Fruit fly (Drosophila melanogaster) whole organism, adult: ENCODE measurements around the gene CG3588.

Source experiments
- CG11617 ChIP-seq: fragments of 200-800 bp; sonication (Bioruptor generic); optimal IDR thresholded peaks from 2 replicates; lab custom pipeline; 2017; ENCODE audit warnings: mild to moderate bottlenecking, missing biosample characterization, missing genetic modification reagents, missing genetic modification characterization
- CG12768 ChIP-seq: fragments of 200-800 bp; sonication (Bioruptor generic); optimal IDR thresholded peaks from 2 replicates; lab custom pipeline; 2017; ENCODE audit warnings: missing biosample characterization, missing genetic modification characterization, mild to moderate bottlenecking, moderate library complexity, missing genetic modification reagents
- CG14711 ChIP-seq: fragments of 200-800 bp; sonication (Bioruptor generic); optimal IDR thresholded peaks from 2 replicates; lab custom pipeline; 2018; ENCODE audit warnings: missing biosample characterization, mild to moderate bottlenecking, missing genetic modification characterization, moderate library complexity
- CG1620 ChIP-seq: fragments of 200-800 bp; sonication (Bioruptor generic); optimal IDR thresholded peaks from 2 replicates; lab custom pipeline; 2016; ENCODE audit warnings: missing biosample characterization, missing genetic modification characterization
- CG33017 ChIP-seq: fragments of 200-800 bp; sonication (Bioruptor generic); optimal IDR thresholded peaks from 2 replicates; lab custom pipeline; 2018; ENCODE audit warnings: missing biosample characterization, mild to moderate bottlenecking, missing genetic modification characterization, moderate library complexity
- CG5204 ChIP-seq: fragments of 200-800 bp; sonication (Bioruptor generic); optimal IDR thresholded peaks from 2 replicates; lab custom pipeline; 2016; ENCODE audit warnings: missing biosample characterization, missing genetic modification characterization
- CG7045 ChIP-seq: fragments of 200-800 bp; sonication (Bioruptor generic); optimal IDR thresholded peaks from 2 replicates; lab custom pipeline; 2017; ENCODE audit warnings: missing biosample characterization, mild to moderate bottlenecking, missing genetic modification characterization
- CG7101 ChIP-seq: fragments of 200-800 bp; sonication (Bioruptor generic); optimal IDR thresholded peaks from 2 replicates; lab custom pipeline; 2018; ENCODE audit warnings: missing biosample characterization, mild to moderate bottlenecking, missing genetic modification characterization, moderate library complexity
- Clk ChIP-seq: fragments of 200-800 bp; sonication (Bioruptor generic); optimal IDR thresholded peaks from 2 replicates; lab custom pipeline; 2017; ENCODE audit warnings: missing biosample characterization, missing genetic modification characterization
- Crg-1 ChIP-seq: fragments of 200-800 bp; sonication (Bioruptor generic); optimal IDR thresholded peaks from 2 replicates; lab custom pipeline; 2016; ENCODE audit warnings: missing biosample characterization, missing genetic modification characterization
- Hr96 ChIP-seq: fragments of 200-800 bp; sonication (Bioruptor generic); optimal IDR thresholded peaks from 2 replicates; lab custom pipeline; 2016; ENCODE audit warnings: missing biosample characterization, missing genetic modification characterization
- Mnt ChIP-seq: fragments of 200-800 bp; sonication (Bioruptor generic); optimal IDR thresholded peaks from 2 replicates; lab custom pipeline; 2016; ENCODE audit warnings: missing biosample characterization, mild to moderate bottlenecking, missing genetic modification characterization
- bab1 ChIP-seq: fragments of 200-800 bp; sonication (Bioruptor generic); optimal IDR thresholded peaks from 3 replicates; lab custom pipeline; 2019; ENCODE audit warnings: missing biosample characterization, mild to moderate bottlenecking, missing genetic modification characterization, moderate library complexity
- cic ChIP-seq: fragments of 200-800 bp; sonication (Bioruptor generic); optimal IDR thresholded peaks from 2 replicates; lab custom pipeline; 2017; ENCODE audit warnings: missing biosample characterization, mild to moderate bottlenecking, missing genetic modification characterization, moderate library complexity
- cnc ChIP-seq, 2 experiments: fragments of >200 bp; optimal IDR thresholded peaks; 2 replicates each; lab custom pipeline; 2017
- kay ChIP-seq: fragments of 200-800 bp; sonication (Bioruptor generic); peaks from one replicate; lab custom pipeline; 2016; ENCODE audit warnings: missing biosample characterization, missing genetic modification characterization, borderline replicate concordance
- ovo ChIP-seq: fragments of 200-800 bp; sonication (Bioruptor generic); optimal IDR thresholded peaks from 2 replicates; lab custom pipeline; 2016; ENCODE audit warnings: missing biosample characterization, missing genetic modification characterization
- pad ChIP-seq: fragments of 200-800 bp; sonication (Bioruptor generic); optimal IDR thresholded peaks from 3 replicates; lab custom pipeline; 2017; ENCODE audit warnings: missing biosample characterization, missing genetic modification characterization, mild to moderate bottlenecking, moderate library complexity, missing genetic modification reagents
- tj ChIP-seq: fragments of 200-800 bp; sonication (Bioruptor generic); optimal IDR thresholded peaks from 3 replicates; lab custom pipeline; 2017; ENCODE audit warnings: missing biosample characterization, mild to moderate bottlenecking, missing genetic modification characterization, moderate library complexity
- toe ChIP-seq: fragments of 200-800 bp; sonication (Bioruptor generic); optimal IDR thresholded peaks from 2 replicates; lab custom pipeline; 2016; ENCODE audit warnings: missing biosample characterization, missing genetic modification characterization

CG3588 gene

DNA sequence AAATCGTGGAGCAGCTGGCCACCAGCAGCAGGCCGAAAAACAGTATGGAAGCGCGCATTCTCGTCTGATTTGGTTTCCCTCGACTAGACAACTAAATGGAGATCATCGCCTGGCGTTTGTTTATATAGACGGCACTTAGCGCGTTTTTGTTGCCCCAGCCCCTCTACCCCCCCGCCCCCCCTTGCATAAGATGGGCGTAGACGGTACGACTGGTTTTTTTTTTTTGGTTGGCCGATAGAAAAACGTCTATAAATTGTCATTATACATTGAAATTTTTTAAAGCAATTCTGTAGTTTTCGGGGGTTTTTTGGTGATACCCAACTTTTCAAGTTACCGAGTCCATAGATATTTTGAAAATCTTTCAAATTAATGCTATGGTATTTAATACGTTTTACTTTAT is 33.8 kb upstream of the CG3588 start, which contains the start of gene CG14419:
TSS of gene CG14419 (minus strand) at position 101 of the 400 bp plus-strand sequence.
- no peak for TF ChIP-seq CG14711 (tag; lab: Kevin White, UChicago)
- no peak for TF ChIP-seq kay
- TF ChIP-seq CG5204 (GFP tag; lab: Kevin White, UChicago) = no peak
- no peak for TF ChIP-seq CG1620 (GFP tag; lab: Kevin White, UChicago)
- TF ChIP-seq Mnt = no peak
- TF ChIP-seq Clk (GFP tag; lab: Kevin White, UChicago) = no peak
- no peak for TF ChIP-seq ovo (GFP tag; lab: Kevin White, UChicago)
- no peak for TF ChIP-seq CG33017 (tag; lab: Kevin White, UChicago)
- TF ChIP-seq Crg-1 (GFP tag; lab: Kevin White, UChicago) = no peak
- no peak for TF ChIP-seq pad
- no peak for TF ChIP-seq CG12768 (GFP tag; lab: Kevin White, UChicago)
- TF ChIP-seq Hr96 (GFP tag; lab: Kevin White, UChicago) = no peak
- no peak for TF ChIP-seq cic (GFP tag; lab: Kevin White, UChicago)
- TF ChIP-seq CG7045 = no peak

DNA sequence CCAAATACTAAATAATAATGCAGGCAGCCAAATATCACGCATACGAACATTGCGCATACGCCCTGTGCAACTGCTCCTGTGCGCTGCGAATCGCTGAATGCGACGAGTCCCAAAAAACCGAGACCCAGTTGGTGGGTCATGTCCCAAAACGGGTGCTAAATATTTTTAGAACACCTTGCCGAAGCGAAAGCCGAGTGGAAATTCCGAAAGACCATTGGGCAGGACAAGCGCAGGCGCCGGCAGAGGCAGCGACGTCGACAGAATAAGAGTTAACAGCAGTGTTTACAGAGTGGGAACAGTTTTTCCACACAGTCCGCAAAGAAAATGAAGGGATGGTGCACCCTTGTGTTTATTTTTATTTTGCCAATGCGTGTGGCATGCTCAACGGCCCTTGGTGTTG is 31.4 kb upstream of the CG3588 start:
- no peak for TF ChIP-seq cic (GFP tag; lab: Kevin White, UChicago)
- TF ChIP-seq CG33017 (tag; lab: Kevin White, UChicago) = no peak
- TF ChIP-seq CG7101 (tag; lab: Kevin White, UChicago) = no peak
- no peak for TF ChIP-seq Clk (GFP tag; lab: Kevin White, UChicago)
- no peak for TF ChIP-seq Hr96 (GFP tag; lab: Kevin White, UChicago)
- TF ChIP-seq bab1 (GFP tag; lab: Kevin White, UChicago) = no peak
- no peak for TF ChIP-seq CG14711 (tag; lab: Kevin White, UChicago)

DNA sequence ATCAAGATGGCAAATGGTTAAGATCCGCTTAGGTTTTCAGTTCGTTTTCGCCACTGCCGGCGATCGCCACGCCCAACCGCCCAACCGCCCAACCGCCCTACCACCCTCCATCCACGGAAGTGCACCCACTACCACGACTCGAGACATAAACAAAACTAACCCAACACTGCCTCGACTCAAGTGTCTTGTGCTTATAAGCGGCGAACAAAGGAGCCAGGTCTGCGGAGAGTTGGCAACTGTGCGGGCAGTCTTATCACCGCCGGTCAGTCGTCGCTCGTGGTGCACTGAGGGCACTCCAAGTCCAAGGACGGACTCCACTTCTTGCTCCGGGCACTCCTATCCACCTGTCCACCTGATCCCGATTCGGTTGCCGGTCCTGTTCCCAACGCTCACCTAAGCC is 29.1 kb upstream of the CG3588 start, which contains the start of gene CG3526:
TSS of gene CG3526 (plus strand) at position 301 of the 400 bp plus-strand sequence.
- TF ChIP-seq kay = no peak
- no peak for TF ChIP-seq tj (GFP tag; lab: Kevin White, UChicago)
- TF ChIP-seq CG7101 (tag; lab: Kevin White, UChicago) = no peak
- no peak for TF ChIP-seq Mnt
- TF ChIP-seq ovo (GFP tag; lab: Kevin White, UChicago) = no peak
- no peak for TF ChIP-seq cic (GFP tag; lab: Kevin White, UChicago)
- no peak for TF ChIP-seq cnc (optimal IDR thresholded peaks at IDR 0.05; lab: Kevin White, UChicago)
- TF ChIP-seq bab1 (GFP tag; lab: Kevin White, UChicago) = no peak

DNA sequence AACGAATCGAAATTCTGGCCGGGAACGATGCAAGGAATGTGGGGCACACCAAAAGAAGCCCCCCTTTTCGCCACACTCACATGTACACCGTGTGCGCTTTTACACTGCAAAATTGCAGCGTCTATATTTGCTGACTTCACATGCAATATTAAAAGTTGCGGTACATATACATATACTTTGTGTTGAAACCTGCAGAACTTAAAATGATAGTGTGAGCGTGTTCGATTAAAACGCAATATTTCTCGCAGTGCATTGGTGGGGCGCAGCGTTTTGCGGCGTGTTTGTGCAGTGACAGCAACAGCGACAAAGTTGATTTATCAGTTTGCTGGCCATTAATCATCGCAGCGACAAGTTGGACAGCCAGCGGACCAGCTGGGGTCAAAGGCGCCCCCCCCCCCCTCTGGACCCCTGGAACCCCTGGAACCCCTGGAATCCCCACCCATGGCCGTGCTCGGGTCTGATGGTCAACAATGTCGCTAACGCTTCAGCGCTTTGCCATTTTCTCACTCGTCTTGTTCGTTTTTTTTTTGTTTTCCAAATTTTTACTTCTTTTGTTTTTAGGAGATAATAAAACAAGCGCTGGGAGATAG is 12.4 kb upstream of the CG3588 start:
- TF ChIP-seq Hr96 (GFP tag; lab: Kevin White, UChicago) (no peak), CG7101 (tag; lab: Kevin White, UChicago) (no peak), kay (no peak), CG12768 (GFP tag; lab: Kevin White, UChicago) (no peak), CG7045 (no peak), pad (no peak), bab1 (GFP tag; lab: Kevin White, UChicago) (no peak), CG33017 (tag; lab: Kevin White, UChicago) (no peak), tj (GFP tag; lab: Kevin White, UChicago) (no peak)

DNA sequence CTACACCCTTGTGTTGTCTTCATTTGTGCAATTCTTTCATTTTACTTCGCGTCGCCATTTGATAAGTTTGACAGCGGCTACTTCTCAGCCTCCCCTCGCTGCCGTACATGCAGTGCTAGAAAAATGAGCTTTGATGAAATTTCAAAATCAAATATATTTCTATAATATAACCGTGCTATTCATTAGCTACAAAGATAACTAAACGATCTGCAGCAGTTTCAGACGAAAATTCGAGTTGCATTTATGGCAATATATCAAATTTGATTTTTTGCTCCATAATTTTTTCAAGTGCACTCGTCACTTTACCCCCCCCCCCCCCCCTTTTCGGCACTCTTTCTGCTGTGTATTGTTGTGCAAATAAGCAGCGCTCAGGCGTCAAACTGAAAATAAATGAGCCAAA is 7.0 kb upstream of the CG3588 start:
- no peak for TF ChIP-seq tj (GFP tag; lab: Kevin White, UChicago)
- no peak for TF ChIP-seq Hr96 (GFP tag; lab: Kevin White, UChicago)
- TF ChIP-seq CG12768 (GFP tag; lab: Kevin White, UChicago) = no peak
- no peak for TF ChIP-seq Mnt
- no peak for TF ChIP-seq toe (GFP tag; lab: Kevin White, UChicago)
- TF ChIP-seq CG33017 (tag; lab: Kevin White, UChicago) = no peak
- TF ChIP-seq cic (GFP tag; lab: Kevin White, UChicago) = no peak

DNA sequence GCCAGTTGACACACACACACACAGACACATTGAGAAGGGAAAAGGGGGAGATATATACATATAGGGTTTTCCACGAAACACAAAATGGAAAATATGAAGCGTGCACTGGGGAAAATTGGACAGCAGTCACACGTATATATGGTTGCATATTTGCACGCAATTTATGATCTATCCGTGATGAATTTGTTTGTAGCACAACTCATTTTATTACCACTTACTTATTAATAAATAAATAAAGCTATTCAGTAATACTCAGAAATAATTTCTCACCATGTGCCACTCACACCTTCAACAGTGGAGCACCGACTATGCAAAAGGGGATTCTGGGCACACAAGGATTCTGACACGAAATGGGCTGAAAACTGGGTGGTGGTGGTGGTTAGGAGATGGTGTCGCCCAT is 5.5 kb upstream of the CG3588 start:
- TF ChIP-seq ovo (GFP tag; lab: Kevin White, UChicago) (no peak), pad (no peak), CG7101 (tag; lab: Kevin White, UChicago) (no peak), tj (GFP tag; lab: Kevin White, UChicago) (no peak), CG5204 (GFP tag; lab: Kevin White, UChicago) (no peak), CG33017 (tag; lab: Kevin White, UChicago) (no peak), CG11617 (GFP tag; lab: Kevin White, UChicago) (no peak), CG7045 (no peak), toe (GFP tag; lab: Kevin White, UChicago) (no peak), kay (no peak), Crg-1 (GFP tag; lab: Kevin White, UChicago) (no peak), cnc (optimal IDR thresholded peaks at IDR 0.05; lab: Kevin White, UChicago) (no peak), Mnt (no peak), Hr96 (GFP tag; lab: Kevin White, UChicago) (no peak)

DNA sequence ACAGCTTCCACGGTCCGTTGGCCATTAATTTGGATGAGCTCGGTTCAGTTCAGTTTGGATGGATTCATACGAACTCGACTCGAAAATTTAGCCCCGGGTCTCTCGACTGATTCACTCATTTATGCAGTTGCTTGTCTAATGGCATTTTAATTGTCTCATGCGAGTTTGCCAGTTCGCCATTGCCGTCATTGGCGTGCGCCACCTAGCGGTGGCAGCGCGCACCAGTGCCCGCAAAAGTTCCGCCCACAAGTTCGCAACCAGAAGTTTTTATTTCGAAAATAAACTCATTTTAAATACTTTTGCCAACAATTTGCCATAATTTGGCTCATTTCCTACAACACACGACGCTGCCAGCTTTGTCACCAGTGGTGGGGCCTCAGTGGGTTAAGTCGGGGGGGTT is 4.5 kb upstream of the CG3588 start:
- TF ChIP-seq kay = no peak
- TF ChIP-seq Mnt = no peak
- no peak for TF ChIP-seq toe (GFP tag; lab: Kevin White, UChicago)
- no peak for TF ChIP-seq Hr96 (GFP tag; lab: Kevin White, UChicago)
- no peak for TF ChIP-seq Clk (GFP tag; lab: Kevin White, UChicago)
- TF ChIP-seq bab1 (GFP tag; lab: Kevin White, UChicago) = no peak
- TF ChIP-seq ovo (GFP tag; lab: Kevin White, UChicago) = no peak
- no peak for TF ChIP-seq CG14711 (tag; lab: Kevin White, UChicago)
- no peak for TF ChIP-seq cnc (optimal IDR thresholded peaks at IDR 0.05; lab: Kevin White, UChicago)
- TF ChIP-seq Crg-1 (GFP tag; lab: Kevin White, UChicago) = no peak
- no peak for TF ChIP-seq CG33017 (tag; lab: Kevin White, UChicago)
- TF ChIP-seq CG11617 (GFP tag; lab: Kevin White, UChicago) = no peak
- TF ChIP-seq tj (GFP tag; lab: Kevin White, UChicago) = no peak
- TF ChIP-seq CG7101 (tag; lab: Kevin White, UChicago) = no peak
- no peak for TF ChIP-seq CG5204 (GFP tag; lab: Kevin White, UChicago)
- no peak for TF ChIP-seq CG12768 (GFP tag; lab: Kevin White, UChicago)
- TF ChIP-seq CG1620 (GFP tag; lab: Kevin White, UChicago) = no peak
- TF ChIP-seq CG7045 = no peak
- TF ChIP-seq cic (GFP tag; lab: Kevin White, UChicago) = no peak
